Worm (Caenorhabditis elegans): ENCODE measurements around the gene srxa-4.

DNA sequence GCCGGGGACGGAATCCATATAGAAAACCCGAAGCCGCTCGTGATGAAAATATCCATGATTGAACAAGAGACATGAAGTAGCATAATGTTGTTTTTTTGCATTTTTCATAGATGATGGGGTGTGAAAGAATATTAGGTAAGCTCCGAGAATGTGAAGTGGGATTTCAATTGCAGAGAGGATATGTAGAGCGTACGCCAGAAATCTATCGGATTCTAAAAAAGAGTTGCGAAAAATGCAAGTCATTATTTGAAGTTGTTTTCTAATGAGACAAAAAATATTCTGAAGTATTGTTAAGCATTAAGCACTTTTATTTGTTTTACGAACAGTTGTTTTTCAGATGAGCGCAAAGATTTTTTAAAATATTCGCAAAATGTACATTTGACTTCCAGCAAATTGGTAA, 4.1 kb downstream of the srxa-4 start, which contains the start of gene F18E3.10:
- TF ChIP-seq nhr-41 (GFP tag; IDR thresholded peaks at IDR 0.05) (no peak), skn-1 (tag; optimal IDR thresholded peaks at IDR 0.05) (no peak), nhr-11 (tag; optimal IDR thresholded peaks at IDR 0.05) (no peak), lin-15B (tag; optimal IDR thresholded peaks at IDR 0.05) (no peak), ztf-11 (tag; optimal IDR thresholded peaks at IDR 0.05) (no peak), ceh-82 (tag; optimal IDR thresholded peaks at IDR 0.05) (no peak), T26A8.4 (GFP tag; IDR thresholded peaks at IDR 0.05) (no peak), ceh-28 (tag; optimal IDR thresholded peaks at IDR 0.05) (no peak), snpc-4 (tag; optimal IDR thresholded peaks at IDR 0.05) (no peak), lin-29 (GFP tag; IDR thresholded peaks at IDR 0.05) (no peak), dpl-1 (GFP tag; optimal IDR thresholded peaks at IDR 0.05) (no peak), egl-27 (tag; optimal IDR thresholded peaks at IDR 0.05) (no peak), gei-8 (GFP tag; optimal IDR thresholded peaks at IDR 0.05) (no peak)
